Worm (Caenorhabditis elegans): ENCODE results near the gene col-93.

Gene col-93

DNA sequence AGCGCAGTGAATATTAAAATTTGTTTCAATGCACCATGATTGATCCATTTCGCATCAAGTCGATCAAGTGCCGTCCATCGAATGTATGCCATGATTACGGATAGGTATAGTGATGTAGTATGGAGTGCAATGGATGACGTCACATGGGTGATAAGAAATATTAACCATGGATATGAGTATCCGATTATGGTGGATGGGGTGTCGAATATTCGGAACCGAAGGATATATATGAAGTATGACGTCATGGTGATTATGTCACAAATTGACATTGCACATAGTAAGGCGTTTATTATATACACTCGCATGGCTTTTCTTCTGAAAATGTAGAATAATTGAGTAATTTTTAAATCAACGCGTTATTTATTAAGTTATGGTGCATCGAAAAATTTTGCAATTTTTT lies 8.7 kb upstream of the col-93 start:
- no peak for TF ChIP-seq skn-1 (tag; optimal IDR thresholded peaks at IDR 0.05)

DNA sequence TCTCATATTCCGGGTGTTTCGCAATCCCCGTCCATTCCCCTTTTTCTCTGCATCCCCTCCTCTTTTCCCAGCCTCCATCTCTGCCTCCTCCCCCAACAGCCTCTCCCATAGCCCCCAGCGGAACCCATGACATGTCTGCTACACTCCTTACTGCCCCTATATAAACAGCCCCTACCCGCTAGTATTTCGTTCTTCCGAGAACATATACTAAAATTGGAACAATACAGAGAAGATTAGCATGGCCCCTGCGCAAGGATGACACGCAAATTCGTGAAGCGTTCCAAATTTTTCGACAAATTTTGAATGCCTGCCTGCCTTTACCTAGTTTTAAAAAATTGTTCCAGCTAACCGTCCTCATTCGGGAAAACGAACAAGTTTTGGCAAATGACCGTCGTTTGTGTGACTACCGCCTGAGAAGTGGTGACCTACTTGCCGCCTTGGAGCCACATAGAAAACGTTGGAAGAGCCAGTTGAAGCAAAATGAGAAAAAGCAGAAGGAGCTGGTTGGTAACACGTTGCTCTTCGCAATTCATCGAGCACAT lies 4.2 kb upstream of the col-93 start:
- TF ChIP-seq egl-43 (GFP tag; IDR thresholded peaks at IDR 0.05) (peak; percentile 99), snpc-1.2 (GFP tag; IDR thresholded peaks at IDR 0.05) (peak; percentile 93), Y5F2A.4 (GFP tag; optimal IDR thresholded peaks at IDR 0.05) (peak; percentile 88), dmd-6 (GFP tag; IDR thresholded peaks at IDR 0.05) (peak; percentile 95), nhr-10 (tag; optimal IDR thresholded peaks at IDR 0.05) (peak; percentile 74), tag-97 (GFP tag; IDR thresholded peaks at IDR 0.05) (peak; percentile 85; the same call in 1 of the 2 replicates), mep-1 (tag; optimal IDR thresholded peaks at IDR 0.05) (peak; percentile 98), daf-19 (GFP tag; conservative IDR thresholded peaks at IDR 0.05) (peak; percentile 97), mdl-1 (tag; optimal IDR thresholded peaks at IDR 0.05) (peak; percentile 50 to 64), madf-9 (GFP tag; conservative IDR thresholded peaks at IDR 0.05) (peak; percentile 96), aha-1 (tag) (peak; percentile 100), nhr-25 (tag; optimal IDR thresholded peaks at IDR 0.05; ENCODE audit: borderline replicate concordance, insufficient read depth) (peak; percentile 91), F37D6.2 (tag; optimal IDR thresholded peaks at IDR 0.05) (peak; percentile 94), lsy-2 (tag; optimal IDR thresholded peaks at IDR 0.05) (peak; percentile 81 to 94), fkh-10 (GFP tag; optimal IDR thresholded peaks at IDR 0.05) (peak; percentile 84), ces-1 (GFP tag; optimal IDR thresholded peaks at IDR 0.05) (peak; percentile 59), attf-4 (tag; optimal IDR thresholded peaks at IDR 0.05) (no peak), zag-1 (tag; optimal IDR thresholded peaks at IDR 0.05) (peak; percentile 70), nhr-77 (tag; optimal IDR thresholded peaks at IDR 0.05) (peak; percentile 76), cey-2 (tag; optimal IDR thresholded peaks at IDR 0.05; ENCODE audit: borderline replicate concordance, insufficient read depth) (peak; percentile 80), tra-1 (GFP tag; IDR thresholded peaks at IDR 0.05) (peak; percentile 97), zfp-3 (GFP tag; conservative IDR thresholded peaks at IDR 0.05) (peak; percentile 95), skn-1 (tag; optimal IDR thresholded peaks at IDR 0.05) (no peak), lir-3 (tag; optimal IDR thresholded peaks at IDR 0.05) (peak; percentile 90), nhr-102 (tag; optimal IDR thresholded peaks at IDR 0.05) (peak; percentile 96), F10B5.3 (tag; optimal IDR thresholded peaks at IDR 0.05) (peak; percentile 91), ctbp-1 (GFP tag; IDR thresholded peaks at IDR 0.05) (peak; percentile 98), zip-11 (GFP tag; IDR thresholded peaks at IDR 0.05) (peak; percentile 84), ama-1 (optimal IDR thresholded peaks at IDR 0.05) (peak; percentile 55), daf-16 (GFP tag; optimal IDR thresholded peaks at IDR 0.05) (peak; percentile 89 to 92), daf-16 (tag; optimal IDR thresholded peaks at IDR 0.05) (peak; percentile 87), ZK546.5 (tag; optimal IDR thresholded peaks at IDR 0.05) (no peak), F49E8.2 (tag; optimal IDR thresholded peaks at IDR 0.05; ENCODE audit: borderline replicate concordance) (peak; percentile 89), set-16 (GFP tag; IDR thresholded peaks at IDR 0.05) (peak; percentile 85), spr-1 (tag; optimal IDR thresholded peaks at IDR 0.05) (peak; percentile 95), unc-39 (tag; optimal IDR thresholded peaks at IDR 0.05) (peak; percentile 77), zfp-2 (tag; optimal IDR thresholded peaks at IDR 0.05) (peak; percentile 80), Y105C5A.15 (GFP tag; IDR thresholded peaks at IDR 0.05) (peak; percentile 96), rbr-2 (tag; optimal IDR thresholded peaks at IDR 0.05) (peak; percentile 97), ceh-20 (GFP tag; IDR thresholded peaks at IDR 0.05) (peak; percentile 97), gei-8 (GFP tag; optimal IDR thresholded peaks at IDR 0.05) (peak; percentile 96), hif-1 (tag; optimal IDR thresholded peaks at IDR 0.05) (peak; percentile 75 to 77), jun-1 (tag; optimal IDR thresholded peaks at IDR 0.05) (peak; percentile 94), ZK337.2 (GFP tag; IDR thresholded peaks at IDR 0.05) (peak; percentile 92), lin-1 (GFP tag; IDR thresholded peaks at IDR 0.05) (peak; percentile 94), mdt-29 (GFP tag; IDR thresholded peaks at IDR 0.05) (peak; percentile 93), D1046.2 (GFP tag; IDR thresholded peaks at IDR 0.05) (peak; percentile 96), lin-38 (GFP tag; IDR thresholded peaks at IDR 0.05) (peak; percentile 94), lin-29 (GFP tag; IDR thresholded peaks at IDR 0.05) (peak; percentile 86)
